Fruit fly (Drosophila melanogaster): ENCODE measurements around the gene dpy.
A peak's percentile ranks its signal among the peaks of the same experiment; 100 is the strongest.

dpy gene

dm6 chr2L:4456539-4456994, 157.5 kb downstream of the dpy start, which contains the start of gene Gs1l:
Gs1l (minus strand) TSS chr2L:4456807.
- no peak for TF ChIP-seq CG9948 (tag; optimal IDR thresholded peaks at IDR 0.05)
- peak; percentile 26 for TF ChIP-seq CG8159 (tag; optimal IDR thresholded peaks at IDR 0.05)
- TF ChIP-seq EcR (GFP tag; optimal IDR thresholded peaks at IDR 0.05), result peak; percentile 71
- peak; percentile 40; the same call in 1 of the 2 replicates for TF ChIP-seq CG32121 (GFP tag; IDR thresholded peaks at IDR 0.05)

DNA sequence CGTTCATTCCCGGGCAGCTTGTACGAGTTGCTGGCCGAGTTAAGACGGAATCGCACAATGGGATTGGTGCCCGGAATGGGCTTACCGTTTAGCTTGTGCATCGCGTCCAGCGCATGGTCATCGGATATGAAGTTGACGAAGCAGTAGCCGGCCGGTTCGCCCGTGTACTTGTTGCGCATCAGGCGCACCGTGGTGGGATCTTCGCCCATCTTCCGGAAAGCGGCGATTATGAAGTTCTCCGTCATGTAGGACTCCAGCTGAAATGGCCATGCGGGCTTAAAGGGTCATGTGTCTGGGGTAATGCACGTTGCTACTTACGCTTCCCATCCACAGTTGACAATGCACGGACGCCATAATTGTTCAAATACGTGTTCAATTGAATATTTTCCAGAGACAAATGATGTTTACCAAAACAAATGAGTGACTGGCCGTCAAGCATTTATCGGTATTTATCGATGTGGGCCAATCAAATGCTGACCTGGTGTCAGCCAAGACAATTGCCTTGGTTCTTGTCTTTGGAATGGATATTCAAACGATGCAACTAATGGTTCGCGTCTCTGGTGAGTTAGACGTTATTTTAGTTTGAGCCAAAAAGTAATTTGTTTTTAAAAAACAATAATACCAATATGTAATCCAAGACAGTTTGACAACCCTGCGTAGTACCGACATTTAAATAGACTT, 160.0 kb downstream of the dpy start, which contains the start of the genes Secp43 and ND-B8:
TSS of gene Secp43 (minus strand) at position 445 of the 681 bp plus-strand sequence.
TSS of gene ND-B8 (plus strand) at position 618 of the 681 bp plus-strand sequence.
- TF ChIP-seq gl (tag; optimal IDR thresholded peaks at IDR 0.05) (no peak), CG10348 (GFP tag; IDR thresholded peaks at IDR 0.05) (no peak)

DNA sequence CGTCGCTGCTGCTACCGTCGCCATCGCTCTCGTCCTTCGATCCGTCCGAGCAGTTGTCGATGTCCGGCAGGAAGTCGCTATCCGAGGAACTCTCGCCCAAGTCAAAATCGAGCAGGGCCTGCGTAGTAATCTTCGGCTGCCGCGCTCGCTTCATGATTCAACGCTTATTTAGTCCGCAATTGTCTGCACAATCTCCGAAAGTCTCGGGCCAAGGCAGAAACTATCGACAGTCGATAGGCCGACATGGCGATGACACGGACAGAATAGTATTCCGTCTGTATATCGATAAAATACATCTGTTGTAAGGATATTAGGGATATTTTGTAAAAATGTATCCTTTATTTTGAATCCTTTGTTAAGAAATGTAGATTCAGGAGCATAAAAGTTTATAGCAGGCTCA, 161.3 kb downstream of the dpy start, which contains the start of gene CG15439:
TSS of gene CG15439 (minus strand) at position 241 of the 400 bp plus-strand sequence.
- TF ChIP-seq D1 (tag; optimal IDR thresholded peaks at IDR 0.05) (no peak), CG32121 (GFP tag; IDR thresholded peaks at IDR 0.05) (no peak), EcR (GFP tag; optimal IDR thresholded peaks at IDR 0.05) (no peak), Pif1B (GFP tag; optimal IDR thresholded peaks at IDR 0.05) (no peak), rn (GFP tag; IDR thresholded peaks at IDR 0.05) (no peak), gl (tag; optimal IDR thresholded peaks at IDR 0.05) (no peak), CG34367 (tag; optimal IDR thresholded peaks at IDR 0.05) (no peak), CG12605 (GFP tag; IDR thresholded peaks at IDR 0.05) (no peak), CG13204 (GFP tag; optimal IDR thresholded peaks at IDR 0.05) (no peak), Ets98B (GFP tag; IDR thresholded peaks at IDR 0.05) (no peak), CG10348 (GFP tag; IDR thresholded peaks at IDR 0.05) (no peak), CG9948 (tag; optimal IDR thresholded peaks at IDR 0.05) (no peak), CG15710 (tag; optimal IDR thresholded peaks at IDR 0.05) (no peak), CG8159 (tag; optimal IDR thresholded peaks at IDR 0.05) (no peak), fd96Ca (GFP tag; IDR thresholded peaks at IDR 0.05) (no peak), CG17806 (tag; optimal IDR thresholded peaks at IDR 0.05) (no peak), CG4496 (GFP tag; IDR thresholded peaks at IDR 0.05) (no peak), CG8301 (tag; optimal IDR thresholded peaks at IDR 0.05) (no peak)

dm6 chr2L:4448582-4449016, 165.5 kb downstream of the dpy start, which contains the start of gene MFS18:
MFS18 (minus strand) TSS chr2L:4448635.
- TF ChIP-seq gl (tag; optimal IDR thresholded peaks at IDR 0.05) (peak; percentile 96), CG12605 (GFP tag; IDR thresholded peaks at IDR 0.05) (peak; percentile 98), CG34367 (tag; optimal IDR thresholded peaks at IDR 0.05) (peak; percentile 88), CG8301 (tag; optimal IDR thresholded peaks at IDR 0.05) (peak; percentile 99), EcR (GFP tag; optimal IDR thresholded peaks at IDR 0.05) (peak; percentile 30), Snoo (tag; optimal IDR thresholded peaks at IDR 0.05) (peak; percentile 97), Pif1B (GFP tag; optimal IDR thresholded peaks at IDR 0.05) (peak; percentile 96), CG13204 (GFP tag; optimal IDR thresholded peaks at IDR 0.05) (no peak), rn (GFP tag; IDR thresholded peaks at IDR 0.05) (peak; percentile 98), CG17806 (tag; optimal IDR thresholded peaks at IDR 0.05) (peak; percentile 100), CG8159 (tag; optimal IDR thresholded peaks at IDR 0.05) (peak; percentile 99), CG15710 (tag; optimal IDR thresholded peaks at IDR 0.05) (peak; percentile 90), CG32121 (GFP tag; IDR thresholded peaks at IDR 0.05) (peak; percentile 99), CG4496 (GFP tag; IDR thresholded peaks at IDR 0.05) (peak; percentile 99), fd96Ca (GFP tag; IDR thresholded peaks at IDR 0.05) (peak; percentile 97), CG10348 (GFP tag; IDR thresholded peaks at IDR 0.05) (peak; percentile 81), D1 (tag; optimal IDR thresholded peaks at IDR 0.05) (peak; percentile 99), CG14655 (GFP tag; optimal IDR thresholded peaks at IDR 0.05) (peak; percentile 99), Pif1A (GFP tag; optimal IDR thresholded peaks at IDR 0.05) (no peak), Ets98B (GFP tag; IDR thresholded peaks at IDR 0.05) (peak; percentile 99), CG9948 (tag; optimal IDR thresholded peaks at IDR 0.05) (peak; percentile 98)

- TF ChIP-seq Pif1B (GFP tag; optimal IDR thresholded peaks at IDR 0.05), result no peak
- no peak for TF ChIP-seq Pif1A (GFP tag; optimal IDR thresholded peaks at IDR 0.05)
- no peak for TF ChIP-seq CG34367 (tag; optimal IDR thresholded peaks at IDR 0.05)
- no peak for TF ChIP-seq CG15710 (tag; optimal IDR thresholded peaks at IDR 0.05)
- TF ChIP-seq D1 (tag; optimal IDR thresholded peaks at IDR 0.05), result no peak
- TF ChIP-seq CG13204 (GFP tag; optimal IDR thresholded peaks at IDR 0.05), result no peak
- no peak for TF ChIP-seq CG32121 (GFP tag; IDR thresholded peaks at IDR 0.05)
- no peak for TF ChIP-seq fd96Ca (GFP tag; IDR thresholded peaks at IDR 0.05)
- TF ChIP-seq CG9948 (tag; optimal IDR thresholded peaks at IDR 0.05), result no peak
- TF ChIP-seq CG4496 (GFP tag; IDR thresholded peaks at IDR 0.05), result no peak
- no peak for TF ChIP-seq CG10348 (GFP tag; IDR thresholded peaks at IDR 0.05)
- TF ChIP-seq CG14655 (GFP tag; optimal IDR thresholded peaks at IDR 0.05), result no peak
- TF ChIP-seq CG8301 (tag; optimal IDR thresholded peaks at IDR 0.05), result no peak
- no peak for TF ChIP-seq CG12605 (GFP tag; IDR thresholded peaks at IDR 0.05)
- no peak for TF ChIP-seq Ets98B (GFP tag; IDR thresholded peaks at IDR 0.05)
- TF ChIP-seq CG8159 (tag; optimal IDR thresholded peaks at IDR 0.05), result no peak
- no peak for TF ChIP-seq EcR (GFP tag; optimal IDR thresholded peaks at IDR 0.05)
- no peak for TF ChIP-seq gl (tag; optimal IDR thresholded peaks at IDR 0.05)
- no peak for TF ChIP-seq CG17806 (tag; optimal IDR thresholded peaks at IDR 0.05)
Measured at dm6 chr2L:4444457-4444856, 169.6 kb downstream of the dpy start, which contains the start of the genes morgue and Elp3. morgue (minus strand) TSS chr2L:4444680. Elp3 (plus strand) TSS chr2L:4444732.
